Worm (Caenorhabditis elegans) whole organism, L1 larva: Measurements from ENCODE around the gene prk-2.

ENCODE experiments used
- C04F5.9 ChIP-seq: sonication (generic microtip); optimal IDR thresholded peaks from 2 replicates; lab custom pipeline; 2016; ENCODE audit warnings: missing genetic modification characterization, missing compliant biosample characterization
- F16B12.6 ChIP-seq: fragments of 150-350 bp; optimal IDR thresholded peaks from 2 replicates; lab custom pipeline; 2014; ENCODE audit warnings: missing biosample characterization, missing genetic modification characterization
- Y116A8C.19 ChIP-seq: sonication (generic microtip); optimal IDR thresholded peaks from 2 replicates; lab custom pipeline; 2016; ENCODE audit warnings: missing compliant biosample characterization, missing genetic modification characterization, borderline replicate concordance
- aly-2 ChIP-seq: fragments of 150-350 bp; optimal IDR thresholded peaks from 2 replicates; lab custom pipeline; 2014; ENCODE audit warnings: missing biosample characterization, missing genetic modification characterization
- ama-1 ChIP-seq: fragments of 150-350 bp; optimal IDR thresholded peaks from 2 replicates; lab custom pipeline; 2014
- blmp-1 ChIP-seq: fragments of 150-350 bp; optimal IDR thresholded peaks from 2 replicates; lab custom pipeline; 2014; ENCODE audit warnings: missing biosample characterization, missing genetic modification characterization
- ceh-82 ChIP-seq, 3 experiments: fragments of 150-350 bp in 1 of 3; sonication (generic microtip) in 2 of 3; optimal IDR thresholded peaks; 2 replicates each; lab custom pipeline; 2014 to 2017; ENCODE audit warnings: missing biosample characterization in 3 of 3, missing genetic modification characterization in 3 of 3
- ceh-88 ChIP-seq: fragments of 200-800 bp; sonication (Bioruptor generic); IDR thresholded peaks from 2 replicates; pipeline ENCODE4 v1.3.6; 2022; ENCODE audit warnings: missing genetic modification characterization, missing compliant biosample characterization
- ces-1 ChIP-seq: fragments of 150-350 bp; optimal IDR thresholded peaks from 2 replicates; lab custom pipeline; 2014; ENCODE audit warnings: missing biosample characterization, missing genetic modification reagents, missing genetic modification characterization
- dpl-1 ChIP-seq, 3 experiments: fragments of 150-350 bp in 2 of 3; sonication (generic microtip) in 1 of 3; optimal IDR thresholded peaks; 2 replicates each; lab custom pipeline; 2014 to 2017; ENCODE audit warnings: missing biosample characterization in 3 of 3, missing genetic modification characterization in 3 of 3, missing genetic modification reagents in 3 of 3
- efl-1 ChIP-seq, 4 experiments: fragments of 150-350 bp; optimal IDR thresholded peaks in 3 of 4; peaks in 1 of 4; 1 replicate in 1 of 4; 2 replicates in 3 of 4; lab custom pipeline; 2014; ENCODE audit warnings: missing biosample characterization in 2 of 4, missing genetic modification characterization in 2 of 4, missing genetic modification reagents in 2 of 4
- egl-27 ChIP-seq, 2 experiments: fragments of 150-350 bp in 1 of 2; sonication (generic microtip); optimal IDR thresholded peaks; 3 replicates each; lab custom pipeline; 2017 to 2018; ENCODE audit warnings: missing biosample characterization in 2 of 2, missing genetic modification characterization in 2 of 2, missing genetic modification reagents in 2 of 2
- ets-5 ChIP-seq: fragments of 200-800 bp; sonication (Bioruptor generic); IDR thresholded peaks from 2 replicates; pipeline ENCODE4 v1.3.6; 2022; ENCODE audit warnings: missing genetic modification characterization, missing compliant biosample characterization
- fkh-10 ChIP-seq: sonication (generic microtip); optimal IDR thresholded peaks from 2 replicates; lab custom pipeline; 2017; ENCODE audit warnings: missing biosample characterization, missing genetic modification reagents, missing genetic modification characterization
- fkh-4 ChIP-seq: sonication (generic microtip); optimal IDR thresholded peaks from 2 replicates; lab custom pipeline; 2016; ENCODE audit warnings: missing compliant biosample characterization, missing genetic modification characterization, borderline replicate concordance
- fkh-8 ChIP-seq: sonication (generic microtip); optimal IDR thresholded peaks from 2 replicates; lab custom pipeline; 2016; ENCODE audit warnings: mild to moderate bottlenecking, missing genetic modification characterization, missing compliant biosample characterization
- hlh-4 ChIP-seq: sonication (generic microtip); optimal IDR thresholded peaks from 2 replicates; lab custom pipeline; 2016; ENCODE audit warnings: mild to moderate bottlenecking, missing genetic modification characterization, missing compliant biosample characterization
- irx-1 ChIP-seq: sonication (generic microtip); optimal IDR thresholded peaks from 2 replicates; lab custom pipeline; 2016; ENCODE audit warnings: missing genetic modification characterization, missing compliant biosample characterization
- isw-1 ChIP-seq: fragments of 200-800 bp; sonication (Bioruptor generic); IDR thresholded peaks from 2 replicates; pipeline ENCODE4 v1.3.6; 2022; ENCODE audit warnings: missing genetic modification characterization, missing compliant biosample characterization
- jun-1 ChIP-seq: fragments of 150-350 bp; optimal IDR thresholded peaks from 2 replicates; lab custom pipeline; 2014; ENCODE audit warnings: missing biosample characterization, missing genetic modification reagents, missing genetic modification characterization
- lin-14 ChIP-seq: fragments of 200-800 bp; sonication (Bioruptor generic); optimal IDR thresholded peaks from 2 replicates; lab custom pipeline; 2018; ENCODE audit warnings: mild to moderate bottlenecking, missing genetic modification characterization, moderate library complexity, missing compliant biosample characterization
- lin-35 ChIP-seq, 2 experiments: fragments of 150-350 bp; optimal IDR thresholded peaks; 2 replicates each; lab custom pipeline; 2014; ENCODE audit warnings: missing biosample characterization in 2 of 2, missing genetic modification characterization in 2 of 2, missing genetic modification reagents in 2 of 2
- lin-39 ChIP-seq: fragments of 150-350 bp; optimal IDR thresholded peaks from 2 replicates; lab custom pipeline; 2014; ENCODE audit warnings: missing biosample characterization, missing genetic modification reagents, missing genetic modification characterization
- lir-3 ChIP-seq: sonication (generic microtip); optimal IDR thresholded peaks from 2 replicates; lab custom pipeline; 2016; ENCODE audit warnings: mild to moderate bottlenecking, missing genetic modification characterization, moderate library complexity, missing compliant biosample characterization; ENCODE audit not compliant: poor library complexity
- lsy-2 ChIP-seq, 2 experiments: fragments of 150-350 bp; optimal IDR thresholded peaks; 2 replicates each; lab custom pipeline; 2014; ENCODE audit warnings: missing biosample characterization in 2 of 2, missing genetic modification characterization in 2 of 2
- mab-9 ChIP-seq: fragments of 200-800 bp; sonication (Bioruptor generic); IDR thresholded peaks from 2 replicates; pipeline ENCODE4 v1.3.6; 2022; ENCODE audit warnings: missing genetic modification reagents, missing genetic modification characterization, missing compliant biosample characterization
- mef-2 ChIP-seq: fragments of 150-350 bp; optimal IDR thresholded peaks from 2 replicates; lab custom pipeline; 2014; ENCODE audit warnings: missing biosample characterization, missing genetic modification characterization
- mep-1 ChIP-seq: fragments of 150-350 bp; optimal IDR thresholded peaks from 2 replicates; lab custom pipeline; 2014; ENCODE audit warnings: missing biosample characterization, missing genetic modification characterization
- nhr-12 ChIP-seq: sonication (generic microtip); optimal IDR thresholded peaks from 2 replicates; lab custom pipeline; 2017; ENCODE audit warnings: missing biosample characterization, missing genetic modification characterization
- nhr-28 ChIP-seq: fragments of 150-350 bp; optimal IDR thresholded peaks from 2 replicates; lab custom pipeline; 2014; ENCODE audit warnings: missing biosample characterization, missing genetic modification characterization
- nhr-47 ChIP-seq: sonication (generic microtip); optimal IDR thresholded peaks from 2 replicates; lab custom pipeline; 2016; ENCODE audit warnings: mild to moderate bottlenecking, missing genetic modification characterization, moderate library complexity, missing compliant biosample characterization
- nhr-71 ChIP-seq: sonication (generic microtip); optimal IDR thresholded peaks from 2 replicates; lab custom pipeline; 2016; ENCODE audit warnings: mild to moderate bottlenecking, missing genetic modification characterization, moderate library complexity, missing compliant biosample characterization
- nhr-77 ChIP-seq: fragments of 150-350 bp; optimal IDR thresholded peaks from 2 replicates; lab custom pipeline; 2014; ENCODE audit warnings: missing biosample characterization, missing genetic modification characterization
- nhr-84 ChIP-seq: sonication (generic microtip); optimal IDR thresholded peaks from 2 replicates; lab custom pipeline; 2017; ENCODE audit warnings: missing biosample characterization, missing genetic modification characterization
- nhr-85 ChIP-seq: sonication (generic microtip); peaks from one replicate; lab custom pipeline; 2016; ENCODE audit warnings: missing genetic modification characterization, inconsistent platforms, missing compliant biosample characterization
- nhr-90 ChIP-seq: sonication (generic microtip); optimal IDR thresholded peaks from 2 replicates; lab custom pipeline; 2016; ENCODE audit warnings: mild to moderate bottlenecking, missing genetic modification characterization, missing compliant biosample characterization; ENCODE audit not compliant: poor library complexity
- pag-3 ChIP-seq: sonication (generic microtip); optimal IDR thresholded peaks from 2 replicates; lab custom pipeline; 2017; ENCODE audit warnings: missing genetic modification characterization, mild to moderate bottlenecking, missing compliant biosample characterization, antibody characterized with exemption, borderline replicate concordance; ENCODE audit not compliant: insufficient read depth
- pax-3 ChIP-seq: fragments of 200-800 bp; sonication (Bioruptor generic); optimal IDR thresholded peaks from 2 replicates; lab custom pipeline; 2018; ENCODE audit warnings: mild to moderate bottlenecking, missing genetic modification characterization, moderate library complexity, missing compliant biosample characterization
- skn-1 ChIP-seq: fragments of 150-350 bp; optimal IDR thresholded peaks from 2 replicates; lab custom pipeline; 2014; ENCODE audit warnings: missing biosample characterization, missing genetic modification characterization
- swsn-7 ChIP-seq: sonication (generic microtip); optimal IDR thresholded peaks from 2 replicates; lab custom pipeline; 2016; ENCODE audit warnings: missing genetic modification characterization, missing compliant biosample characterization
- unc-130 ChIP-seq: fragments of 150-350 bp; optimal IDR thresholded peaks from 2 replicates; lab custom pipeline; 2017; ENCODE audit warnings: missing biosample characterization, missing genetic modification characterization, inconsistent platforms
- unc-62 ChIP-seq: fragments of 150-350 bp; optimal IDR thresholded peaks from 2 replicates; lab custom pipeline; 2014; ENCODE audit warnings: missing biosample characterization, missing genetic modification reagents, missing genetic modification characterization
- unc-98 ChIP-seq: fragments of 200-800 bp; sonication (Bioruptor generic); IDR thresholded peaks from 2 replicates; pipeline ENCODE4 v1.3.6; 2022; ENCODE audit warnings: missing genetic modification characterization, missing compliant biosample characterization
- xbp-1 ChIP-seq: sonication (generic microtip); optimal IDR thresholded peaks from 2 replicates; lab custom pipeline; 2016; ENCODE audit warnings: missing genetic modification characterization, missing compliant biosample characterization
- zag-1 ChIP-seq: fragments of 150-350 bp; optimal IDR thresholded peaks from 2 replicates; lab custom pipeline; 2014; ENCODE audit warnings: missing biosample characterization, missing genetic modification characterization

Gene prk-2

DNA sequence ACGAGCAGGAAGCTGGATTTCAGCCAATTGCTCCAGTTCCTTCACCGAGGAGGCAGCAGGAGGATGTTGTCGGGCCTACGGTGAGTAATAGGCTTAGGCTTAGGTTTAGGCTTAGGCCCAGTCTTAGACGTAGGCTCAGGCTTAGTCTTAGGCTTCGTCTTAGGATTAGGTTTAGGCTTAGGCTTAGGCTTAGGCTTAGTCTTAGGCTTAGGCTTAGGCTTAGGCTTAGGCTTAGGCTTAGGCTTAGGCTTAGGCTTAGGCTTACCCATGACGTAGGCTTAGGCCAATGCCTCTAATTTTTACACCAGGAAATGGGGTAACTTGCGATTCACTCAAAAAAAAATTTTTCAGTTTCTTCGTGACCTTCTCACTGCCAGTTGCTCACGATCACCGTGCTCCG lies 23.3 kb downstream of the prk-2 start:
- no peak for TF ChIP-seq lir-3 (tag; lab: Kevin White, UChicago)
- no peak for TF ChIP-seq unc-130 (tag; lab: Kevin White, UChicago)
- no peak for TF ChIP-seq nhr-47 (tag; lab: Kevin White, UChicago)
- TF ChIP-seq ces-1 (GFP tag; lab: Kevin White, UChicago) = no peak
- TF ChIP-seq C04F5.9 (tag; lab: Kevin White, UChicago) = no peak
- TF ChIP-seq ceh-82 (tag; optimal IDR thresholded peaks at IDR 0.05; lab: Kevin White, UChicago) = no peak
- TF ChIP-seq isw-1 (GFP tag; lab: Robert Waterston, UW) = no peak
- TF ChIP-seq lin-35 (GFP tag; optimal IDR thresholded peaks at IDR 0.05; lab: Kevin White, UChicago) = no peak
- no peak for TF ChIP-seq unc-62 (GFP tag; lab: Kevin White, UChicago)

DNA sequence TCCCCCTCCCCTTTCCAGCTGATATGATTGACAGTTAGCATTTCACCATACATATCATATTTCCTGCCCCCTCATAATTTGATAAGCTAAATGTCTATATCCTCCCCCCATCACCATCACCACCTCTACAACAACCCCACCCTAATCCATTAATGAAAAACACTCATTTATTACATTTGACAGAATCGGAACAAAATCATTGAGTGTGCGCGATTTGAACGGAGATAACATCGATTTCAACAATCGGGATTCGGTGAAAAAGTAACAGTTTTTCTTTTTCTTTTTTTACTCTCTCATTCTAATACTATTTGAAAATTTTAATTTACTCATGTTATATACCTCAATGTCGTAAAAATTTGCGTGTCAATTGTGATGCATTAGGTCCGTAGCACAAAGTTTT lies 24.2 kb downstream of the prk-2 start:
- TF ChIP-seq dpl-1 (GFP tag; optimal IDR thresholded peaks at IDR 0.05; lab: Kevin White, UChicago) (no peak), hlh-4 (tag; lab: Kevin White, UChicago) (no peak), fkh-10 (GFP tag; lab: Kevin White, UChicago) (no peak), nhr-12 (tag; lab: Kevin White, UChicago) (no peak), xbp-1 (tag; lab: Kevin White, UChicago) (no peak), efl-1 (optimal IDR thresholded peaks at IDR 0.05; lab: Kevin White, UChicago) (no peak), efl-1 (GFP tag; optimal IDR thresholded peaks at IDR 0.05 in 1 of 2; lab: Kevin White, UChicago) (peak in 1 of 2 experiments; percentile 83), pax-3 (tag; lab: Kevin White, UChicago) (no peak), nhr-85 (tag; lab: Kevin White, UChicago) (peak; percentile 51), blmp-1 (peak; percentile 69), lin-14 (GFP tag; lab: Kevin White, UChicago) (peak; percentile 34), F16B12.6 (no peak)

DNA sequence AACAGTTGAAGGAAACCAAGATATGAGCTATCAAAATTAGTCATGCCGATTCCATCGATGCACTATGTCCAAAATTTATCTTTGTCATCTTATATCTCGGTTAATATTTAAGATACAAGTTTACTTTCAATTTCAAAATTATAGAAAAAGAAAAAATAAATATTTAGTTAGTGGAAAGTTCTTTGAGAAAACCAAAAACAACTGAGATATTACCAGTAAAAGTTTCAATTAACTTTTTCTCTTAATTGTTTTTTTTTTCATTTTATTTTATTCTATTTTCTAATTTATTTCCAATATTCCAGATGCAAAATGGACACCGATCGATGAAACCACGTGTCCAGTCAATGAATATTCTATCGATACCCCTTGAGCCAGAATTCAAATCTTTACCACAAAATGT lies 25.4 kb downstream of the prk-2 start, which contains the start of gene gei-1:
gei-1 (plus strand) TSS at position 301 of the 400 bp plus-strand sequence.
- TF ChIP-seq ets-5 (GFP tag; lab: Robert Waterston, UW) (no peak), efl-1 (optimal IDR thresholded peaks at IDR 0.05; lab: Kevin White, UChicago) (no peak), efl-1 (GFP tag; optimal IDR thresholded peaks at IDR 0.05 in 1 of 2; lab: Kevin White, UChicago) (no peak), fkh-8 (tag; lab: Kevin White, UChicago) (no peak), zag-1 (tag; lab: Kevin White, UChicago) (no peak), mab-9 (GFP tag; lab: Robert Waterston, UW) (no peak), swsn-7 (tag; lab: Kevin White, UChicago) (no peak), unc-130 (tag; lab: Kevin White, UChicago) (no peak), irx-1 (no peak), lin-35 (GFP tag; optimal IDR thresholded peaks at IDR 0.05; lab: Kevin White, UChicago) (no peak), mep-1 (tag; lab: Kevin White, UChicago) (no peak), unc-62 (GFP tag; lab: Kevin White, UChicago) (no peak), egl-27 (tag; optimal IDR thresholded peaks at IDR 0.05; lab: Kevin White, UChicago) (no peak), nhr-84 (no peak), nhr-71 (tag; lab: Kevin White, UChicago) (no peak), blmp-1 (no peak), ceh-88 (GFP tag; lab: Robert Waterston, UW) (no peak), Y116A8C.19 (tag; lab: Kevin White, UChicago) (no peak), ceh-82 (tag; optimal IDR thresholded peaks at IDR 0.05; lab: Kevin White, UChicago) (no peak), fkh-10 (GFP tag; lab: Kevin White, UChicago) (no peak), aly-2 (tag; lab: Kevin White, UChicago) (no peak)

DNA sequence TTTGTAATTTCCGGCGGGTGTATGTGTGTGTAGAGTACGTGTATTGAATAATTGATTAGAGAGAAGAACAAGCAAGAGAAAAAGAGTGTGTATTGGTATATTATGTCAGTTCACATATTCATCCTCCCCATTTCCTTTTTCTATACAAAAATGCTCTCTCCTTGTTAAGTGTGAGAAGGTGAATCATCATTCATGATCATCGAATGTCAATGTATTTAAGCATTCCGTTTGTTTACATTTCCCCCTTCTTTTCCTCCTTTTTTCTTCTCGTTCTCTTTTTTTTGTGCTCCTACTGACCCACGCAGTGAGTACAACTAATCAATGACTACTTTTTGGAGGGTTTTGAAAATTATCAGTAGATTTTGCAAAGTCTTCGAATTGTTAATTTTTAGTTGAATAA lies 26.5 kb downstream of the prk-2 start:
- TF ChIP-seq ama-1 (lab: Kevin White, UChicago) = no peak
- no peak for TF ChIP-seq skn-1 (tag; lab: Kevin White, UChicago)
- no peak for TF ChIP-seq jun-1 (tag; lab: Kevin White, UChicago)
- TF ChIP-seq pag-3 (tag; lab: Kevin White, UChicago) = no peak
- TF ChIP-seq fkh-4 (tag; lab: Kevin White, UChicago) = peak; percentile 43
- no peak for TF ChIP-seq ets-5 (GFP tag; lab: Robert Waterston, UW)
- TF ChIP-seq unc-98 (GFP tag; lab: Robert Waterston, UW) = no peak
- TF ChIP-seq nhr-90 = no peak
- TF ChIP-seq nhr-84 = no peak
- no peak for TF ChIP-seq fkh-8 (tag; lab: Kevin White, UChicago)
- no peak for TF ChIP-seq nhr-28 (tag; lab: Kevin White, UChicago)
- TF ChIP-seq nhr-85 (tag; lab: Kevin White, UChicago) = peak; percentile 47
- no peak for TF ChIP-seq nhr-77
- TF ChIP-seq unc-62 (GFP tag; lab: Kevin White, UChicago) = no peak
- TF ChIP-seq lsy-2 (tag; optimal IDR thresholded peaks at IDR 0.05; lab: Kevin White, UChicago) = no peak
- no peak for TF ChIP-seq ceh-88 (GFP tag; lab: Robert Waterston, UW)
- no peak for TF ChIP-seq irx-1
- TF ChIP-seq mab-9 (GFP tag; lab: Robert Waterston, UW) = no peak
- no peak for TF ChIP-seq lin-39
- no peak for TF ChIP-seq mef-2
